Fruit fly (Drosophila melanogaster) whole organism, embryonic: Measurements from ENCODE around the gene Grasp65.

ENCODE experiments used
- Adf1 ChIP-seq: fragments of 200-800 bp; sonication (Bioruptor generic); IDR thresholded peaks from 2 replicates; pipeline ENCODE4 v1.3.6; 2022; ENCODE audit warnings: missing biosample characterization, missing genetic modification characterization
- B-H1 ChIP-seq: fragments of 200-800 bp; sonication (Bioruptor generic); IDR thresholded peaks from 3 replicates; pipeline ENCODE4 v1.3.6; 2022; ENCODE audit warnings: missing biosample characterization, missing genetic modification characterization
- B-H2 ChIP-seq: fragments of 200-800 bp; sonication (Bioruptor generic); optimal IDR thresholded peaks from 2 replicates; lab custom pipeline; 2018; ENCODE audit warnings: missing biosample characterization, mild to moderate bottlenecking, missing genetic modification characterization
- BEAF-32 ChIP-seq: fragments of 200-800 bp; sonication (Bioruptor generic); optimal IDR thresholded peaks from 3 replicates; lab custom pipeline; 2017; ENCODE audit warnings: missing biosample characterization, missing genetic modification characterization, mild to moderate bottlenecking, moderate library complexity, missing genetic modification reagents
- BtbVII ChIP-seq: fragments of 200-800 bp; sonication (Bioruptor generic); optimal IDR thresholded peaks from 3 replicates; lab custom pipeline; 2017; ENCODE audit warnings: missing biosample characterization, mild to moderate bottlenecking, missing genetic modification characterization
- CG10462 ChIP-seq: fragments of 200-800 bp; sonication (Bioruptor generic); optimal IDR thresholded peaks from 2 replicates; lab custom pipeline; 2016; ENCODE audit warnings: missing biosample characterization, missing genetic modification characterization
- CG11398 ChIP-seq: fragments of 200-800 bp; sonication (Bioruptor generic); optimal IDR thresholded peaks from 2 replicates; lab custom pipeline; 2016; ENCODE audit warnings: missing biosample characterization, missing genetic modification characterization
- CG11504 ChIP-seq: fragments of 200-800 bp; sonication (Bioruptor generic); optimal IDR thresholded peaks from 3 replicates; lab custom pipeline; 2019; ENCODE audit warnings: missing biosample characterization, mild to moderate bottlenecking, missing genetic modification characterization, moderate library complexity
- CG11696 ChIP-seq: fragments of 200-800 bp; sonication (Bioruptor generic); IDR thresholded peaks from 2 replicates; pipeline ENCODE4 v1.3.6; 2022; ENCODE audit warnings: missing biosample characterization, missing genetic modification characterization
- CG12219 ChIP-seq: fragments of 200-800 bp; sonication (Bioruptor generic); optimal IDR thresholded peaks from 3 replicates; lab custom pipeline; 2018; ENCODE audit warnings: missing biosample characterization, mild to moderate bottlenecking, missing genetic modification characterization
- CG13287 ChIP-seq: fragments of 200-800 bp; sonication (Bioruptor generic); IDR thresholded peaks from 2 replicates; pipeline ENCODE4 v1.3.6; 2022; ENCODE audit warnings: missing biosample characterization, missing genetic modification characterization; ENCODE audit not compliant: partially characterized antibody
- CG14667 ChIP-seq: fragments of 200-800 bp; sonication (Bioruptor generic); IDR thresholded peaks from 2 replicates; pipeline ENCODE4 v1.3.6; 2022; ENCODE audit warnings: missing biosample characterization, missing genetic modification characterization
- CG2120 ChIP-seq: fragments of 200-800 bp; sonication (Bioruptor generic); optimal IDR thresholded peaks from 3 replicates; lab custom pipeline; 2016; ENCODE audit warnings: missing biosample characterization, missing genetic modification characterization
- CG3065 ChIP-seq: fragments of 200-800 bp; sonication (Bioruptor generic); optimal IDR thresholded peaks from 2 replicates; lab custom pipeline; 2016; ENCODE audit warnings: missing biosample characterization, missing genetic modification characterization
- CG34422 ChIP-seq: fragments of 200-800 bp; sonication (Bioruptor generic); IDR thresholded peaks from 3 replicates; pipeline ENCODE4 v1.3.6; 2022; ENCODE audit warnings: missing biosample characterization, missing genetic modification characterization
- CG6175 ChIP-seq: fragments of 200-800 bp; sonication (Bioruptor generic); IDR thresholded peaks from 3 replicates; pipeline ENCODE4 v1.3.6; 2022; ENCODE audit warnings: missing biosample characterization, missing genetic modification characterization
- CG9727 ChIP-seq: fragments of 200-800 bp; sonication (Bioruptor generic); optimal IDR thresholded peaks from 3 replicates; lab custom pipeline; 2017; ENCODE audit warnings: missing biosample characterization, mild to moderate bottlenecking, missing genetic modification characterization
- CHES-1-like ChIP-seq: fragments of 200-800 bp; sonication (Bioruptor generic); optimal IDR thresholded peaks from 2 replicates; lab custom pipeline; 2016; ENCODE audit warnings: missing biosample characterization, missing genetic modification characterization
- CoRest ChIP-seq: fragments of 200-800 bp; sonication (Bioruptor generic); optimal IDR thresholded peaks from 3 replicates; lab custom pipeline; 2018; ENCODE audit warnings: missing biosample characterization, mild to moderate bottlenecking, missing genetic modification characterization, moderate library complexity
- Drgx ChIP-seq: fragments of 200-800 bp; sonication (Bioruptor generic); IDR thresholded peaks from 2 replicates; pipeline ENCODE4 v1.3.6; 2022; ENCODE audit warnings: missing biosample characterization, missing genetic modification characterization
- Ets65A ChIP-seq: fragments of 200-800 bp; sonication (Bioruptor generic); peaks from one replicate; lab custom pipeline; 2016; ENCODE audit warnings: missing biosample characterization, missing genetic modification characterization
- H15 ChIP-seq: fragments of 200-800 bp; sonication (Bioruptor generic); IDR thresholded peaks from 3 replicates; pipeline ENCODE4 v1.3.6; 2022; ENCODE audit warnings: missing biosample characterization, missing genetic modification characterization
- H2.0 ChIP-seq: fragments of 200-800 bp; sonication (Bioruptor generic); IDR thresholded peaks from 2 replicates; pipeline ENCODE4 v1.3.6; 2022; ENCODE audit warnings: missing biosample characterization, missing genetic modification characterization
- Hand ChIP-seq: fragments of 200-800 bp; sonication (Bioruptor generic); optimal IDR thresholded peaks from 2 replicates; lab custom pipeline; 2017; ENCODE audit warnings: mild to moderate bottlenecking, missing biosample characterization, missing genetic modification reagents, missing genetic modification characterization
- Hr51 ChIP-seq, 2 experiments: fragments of 200-800 bp; sonication (Bioruptor generic); optimal IDR thresholded peaks; 2 replicates in 1 of 2; 3 replicates in 1 of 2; lab custom pipeline; 2016 to 2018; ENCODE audit warnings: missing biosample characterization in 2 of 2, missing genetic modification characterization in 2 of 2, mild to moderate bottlenecking in 1 of 2, moderate library complexity in 1 of 2
- Hr78 ChIP-seq, 2 experiments: fragments of 200-800 bp in 1 of 2; fragments of >200 bp in 1 of 2; sonication (Bioruptor generic) in 1 of 2; optimal IDR thresholded peaks; 2 replicates each; lab custom pipeline; 2017 to 2019; ENCODE audit warnings: missing biosample characterization in 2 of 2, missing genetic modification characterization in 2 of 2, mild to moderate bottlenecking in 1 of 2, moderate library complexity in 1 of 2
- Nf-YC ChIP-seq: fragments of 200-800 bp; optimal IDR thresholded peaks from 3 replicates; lab custom pipeline; 2019; ENCODE audit warnings: missing biosample characterization, mild to moderate bottlenecking, missing genetic modification characterization, moderate library complexity
- Optix ChIP-seq: fragments of 200-800 bp; sonication (Bioruptor generic); IDR thresholded peaks from 3 replicates; pipeline ENCODE4 v1.3.6; 2022; ENCODE audit warnings: missing biosample characterization, missing genetic modification characterization
- Ravus ChIP-seq: fragments of 200-800 bp; sonication (Bioruptor generic); IDR thresholded peaks from 2 replicates; pipeline ENCODE4 v1.3.6; 2022; ENCODE audit warnings: missing biosample characterization, missing genetic modification characterization
- Ssrp ChIP-seq: fragments of 200-800 bp; sonication (Bioruptor generic); optimal IDR thresholded peaks from 2 replicates; lab custom pipeline; 2018; ENCODE audit warnings: missing biosample characterization, mild to moderate bottlenecking, missing genetic modification characterization, moderate library complexity
- abd-A ChIP-seq: fragments of 200-800 bp; sonication (Bioruptor generic); optimal IDR thresholded peaks from 3 replicates; lab custom pipeline; 2019; ENCODE audit warnings: missing biosample characterization, mild to moderate bottlenecking, missing genetic modification characterization, moderate library complexity
- ato ChIP-seq: fragments of 200-800 bp; sonication (Bioruptor generic); IDR thresholded peaks from 2 replicates; pipeline ENCODE4 v1.3.6; 2022; ENCODE audit warnings: missing biosample characterization, missing genetic modification characterization; ENCODE audit not compliant: partially characterized antibody
- az2 ChIP-seq: fragments of 200-800 bp; sonication (Bioruptor generic); optimal IDR thresholded peaks from 3 replicates; lab custom pipeline; 2016; ENCODE audit warnings: missing biosample characterization, missing genetic modification characterization
- bcd ChIP-seq: fragments of 200-800 bp; sonication (Bioruptor generic); optimal IDR thresholded peaks from 2 replicates; lab custom pipeline; 2017; ENCODE audit warnings: missing biosample characterization, mild to moderate bottlenecking, missing genetic modification characterization
- croc ChIP-seq: fragments of 200-800 bp; sonication (Bioruptor generic); conservative IDR thresholded peaks from 3 replicates; pipeline ENCODE4 v1.3.6; 2022; ENCODE audit warnings: missing biosample characterization, missing genetic modification characterization
- dmrt99B ChIP-seq: fragments of 200-800 bp; sonication (Bioruptor generic); optimal IDR thresholded peaks from 2 replicates; lab custom pipeline; 2018; ENCODE audit warnings: missing biosample characterization, mild to moderate bottlenecking, missing genetic modification characterization, moderate library complexity
- eyg ChIP-seq: fragments of 200-800 bp; sonication (Bioruptor generic); optimal IDR thresholded peaks from 3 replicates; lab custom pipeline; 2016; ENCODE audit warnings: missing biosample characterization, missing genetic modification characterization
- fru ChIP-seq: fragments of >200 bp; optimal IDR thresholded peaks from 2 replicates; lab custom pipeline; 2017
- gsb ChIP-seq: fragments of 200-800 bp; sonication (Bioruptor generic); IDR thresholded peaks from 2 replicates; pipeline ENCODE4 v1.3.6; 2022; ENCODE audit warnings: missing biosample characterization, missing genetic modification characterization
- kay ChIP-seq: fragments of 200-800 bp; sonication (Bioruptor generic); optimal IDR thresholded peaks from 2 replicates; lab custom pipeline; 2016; ENCODE audit warnings: missing biosample characterization, missing genetic modification characterization
- lab ChIP-seq: fragments of 200-800 bp; sonication (Bioruptor generic); optimal IDR thresholded peaks from 3 replicates; lab custom pipeline; 2017; ENCODE audit warnings: missing biosample characterization, missing genetic modification characterization, mild to moderate bottlenecking, moderate library complexity, missing genetic modification reagents
- maf-S ChIP-seq: fragments of 200-800 bp; sonication (Bioruptor generic); optimal IDR thresholded peaks from 2 replicates; lab custom pipeline; 2016; ENCODE audit warnings: missing biosample characterization, missing genetic modification characterization
- nau ChIP-seq: fragments of 200-800 bp; sonication (Bioruptor generic); optimal IDR thresholded peaks from 3 replicates; lab custom pipeline; 2017; ENCODE audit warnings: missing biosample characterization, mild to moderate bottlenecking, missing genetic modification characterization, missing genetic modification reagents
- nom ChIP-seq: fragments of 200-800 bp; sonication (Bioruptor generic); optimal IDR thresholded peaks from 2 replicates; lab custom pipeline; 2017; ENCODE audit warnings: missing biosample characterization, missing genetic modification characterization, mild to moderate bottlenecking, moderate library complexity, missing genetic modification reagents
- stwl ChIP-seq: fragments of 200-800 bp; sonication (Bioruptor generic); optimal IDR thresholded peaks from 3 replicates; lab custom pipeline; 2018; ENCODE audit warnings: missing biosample characterization, mild to moderate bottlenecking, missing genetic modification characterization, moderate library complexity
- tio ChIP-seq: fragments of 200-800 bp; sonication (Bioruptor generic); optimal IDR thresholded peaks from 2 replicates; lab custom pipeline; 2017; ENCODE audit warnings: missing biosample characterization, missing genetic modification characterization, inconsistent platforms
- usp ChIP-seq: fragments of >200 bp; optimal IDR thresholded peaks from 2 replicates; lab custom pipeline; 2017; ENCODE audit warnings: missing biosample characterization, missing genetic modification characterization
- vnd ChIP-seq: fragments of 200-800 bp; sonication (Bioruptor generic); IDR thresholded peaks from 3 replicates; pipeline ENCODE4 v1.3.6; 2022; ENCODE audit warnings: missing biosample characterization, missing genetic modification characterization; ENCODE audit not compliant: partially characterized antibody
- zen ChIP-seq: fragments of 200-800 bp; sonication (Bioruptor generic); optimal IDR thresholded peaks from 3 replicates; lab custom pipeline; 2018; ENCODE audit warnings: missing biosample characterization, mild to moderate bottlenecking, missing genetic modification characterization, moderate library complexity

Grasp65 gene

dm6 chr3L:19968725-19969598 is 44.2 kb downstream of the Grasp65 start (continued):
- TF ChIP-seq CG11398 (GFP tag; lab: Kevin White, UChicago), result no peak
- no peak for TF ChIP-seq fru (lab: Kevin White, UChicago)
- TF ChIP-seq CG34422 (GFP tag; lab: Robert Waterston, UW), result no peak
- no peak for TF ChIP-seq Hr78 (GFP tag; optimal IDR thresholded peaks at IDR 0.05; lab: Kevin White, UChicago)
- TF ChIP-seq zen, result no peak
- TF ChIP-seq CG10462 (GFP tag; lab: Kevin White, UChicago), result no peak
- TF ChIP-seq Nf-YC (tag; lab: Kevin White, UChicago), result no peak
- no peak for TF ChIP-seq tio
- peak; percentile 16 for TF ChIP-seq CG2120 (GFP tag; lab: Kevin White, UChicago)
- TF ChIP-seq CG6175 (GFP tag; lab: Robert Waterston, UW), result no peak
- TF ChIP-seq nau (GFP tag; lab: Kevin White, UChicago), result no peak
- no peak for TF ChIP-seq CG11696 (GFP tag; lab: Robert Waterston, UW)
- peak; percentile 88 for TF ChIP-seq Ets65A (GFP tag; lab: Kevin White, UChicago)
- TF ChIP-seq croc, result no peak
- no peak for TF ChIP-seq stwl (tag; lab: Kevin White, UChicago)
- TF ChIP-seq ato (GFP tag; lab: Robert Waterston, UW), result no peak
- TF ChIP-seq CG14667 (GFP tag; lab: Robert Waterston, UW), result no peak
- TF ChIP-seq eyg (GFP tag; lab: Kevin White, UChicago), result no peak
- TF ChIP-seq H2.0 (GFP tag; lab: Robert Waterston, UW), result no peak
- TF ChIP-seq CoRest, result peak; percentile 28
- no peak for TF ChIP-seq CG3065 (GFP tag; lab: Kevin White, UChicago)
- TF ChIP-seq BEAF-32 (GFP tag; lab: Kevin White, UChicago), result no peak
- no peak for TF ChIP-seq gsb
- TF ChIP-seq Hand (GFP tag; lab: Kevin White, UChicago), result peak; percentile 15
- no peak for TF ChIP-seq CG13287 (GFP tag; lab: Robert Waterston, UW)
- TF ChIP-seq B-H2, result no peak
- no peak for TF ChIP-seq vnd (GFP tag; lab: Robert Waterston, UW)
- TF ChIP-seq Drgx (GFP tag; lab: Robert Waterston, UW), result no peak
- no peak for TF ChIP-seq B-H1 (GFP tag; lab: Robert Waterston, UW)
- no peak for TF ChIP-seq nom (GFP tag; lab: Kevin White, UChicago)
- TF ChIP-seq usp (GFP tag; lab: Kevin White, UChicago), result no peak
- TF ChIP-seq Adf1 (GFP tag; lab: Robert Waterston, UW), result no peak
- TF ChIP-seq CHES-1-like (GFP tag; lab: Kevin White, UChicago), result no peak
- no peak for TF ChIP-seq bcd
- TF ChIP-seq Ravus (GFP tag; lab: Robert Waterston, UW), result no peak
- no peak for TF ChIP-seq H15 (GFP tag; lab: Robert Waterston, UW)
- TF ChIP-seq kay (GFP tag; lab: Kevin White, UChicago), result no peak
- peak in 1 of 2 experiments; percentile 59 for TF ChIP-seq Hr51 (GFP tag; optimal IDR thresholded peaks at IDR 0.05; lab: Kevin White, UChicago)
- peak; percentile 46 for TF ChIP-seq lab (GFP tag; lab: Kevin White, UChicago)
- TF ChIP-seq dmrt99B, result peak; percentile 38
- TF ChIP-seq CG11504 (tag; lab: Kevin White, UChicago), result peak; percentile 54
- TF ChIP-seq Optix, result 0 out of 3 replicates have a peak, but pooled peaks have one; percentile 9
- TF ChIP-seq CG12219 (GFP tag; lab: Kevin White, UChicago), result no peak
- TF ChIP-seq CG9727 (GFP tag; lab: Kevin White, UChicago), result peak; percentile 19
- peak; percentile 12 for TF ChIP-seq BtbVII (GFP tag; lab: Kevin White, UChicago)
- no peak for TF ChIP-seq maf-S (GFP tag; lab: Kevin White, UChicago)
- no peak for TF ChIP-seq az2 (GFP tag; lab: Kevin White, UChicago)
- no peak for TF ChIP-seq Ssrp (tag; lab: Kevin White, UChicago)
- peak; percentile 81 for TF ChIP-seq abd-A (tag; lab: Kevin White, UChicago)
